Worm (Caenorhabditis elegans) whole organism, L1 larva: Measurements from ENCODE around the gene sup-36.
A peak's percentile ranks its signal among the peaks of the same experiment; 100 is the strongest.

ENCODE experiments used
- C16A3.4 ChIP-seq: fragments of 150-350 bp; optimal IDR thresholded peaks from 2 replicates; lab custom pipeline; 2014; ENCODE audit warnings: missing biosample characterization, missing genetic modification characterization
- F16B12.6 ChIP-seq: fragments of 150-350 bp; optimal IDR thresholded peaks from 2 replicates; lab custom pipeline; 2014; ENCODE audit warnings: missing biosample characterization, missing genetic modification characterization
- Y116A8C.19 ChIP-seq: sonication (generic microtip); optimal IDR thresholded peaks from 2 replicates; lab custom pipeline; 2016; ENCODE audit warnings: missing compliant biosample characterization, missing genetic modification characterization, borderline replicate concordance
- alr-1 ChIP-seq: fragments of 200-800 bp; sonication (Bioruptor generic); optimal IDR thresholded peaks from 2 replicates; lab custom pipeline; 2018; ENCODE audit warnings: borderline replicate concordance, mild to moderate bottlenecking, missing genetic modification characterization, missing compliant biosample characterization
- aly-2 ChIP-seq: fragments of 150-350 bp; optimal IDR thresholded peaks from 2 replicates; lab custom pipeline; 2014; ENCODE audit warnings: missing biosample characterization, missing genetic modification characterization
- ceh-63 ChIP-seq: fragments of 200-800 bp; sonication (Bioruptor generic); optimal IDR thresholded peaks from 2 replicates; lab custom pipeline; 2018; ENCODE audit warnings: mild to moderate bottlenecking, missing genetic modification characterization, missing compliant biosample characterization
- ceh-8 ChIP-seq: fragments of 200-800 bp; sonication (Bioruptor generic); optimal IDR thresholded peaks from 2 replicates; lab custom pipeline; 2018; ENCODE audit warnings: mild to moderate bottlenecking, missing genetic modification characterization, moderate library complexity, missing compliant biosample characterization
- ceh-88 ChIP-seq: fragments of 200-800 bp; sonication (Bioruptor generic); IDR thresholded peaks from 2 replicates; pipeline ENCODE4 v1.3.6; 2022; ENCODE audit warnings: missing genetic modification characterization, missing compliant biosample characterization
- ceh-90 ChIP-seq: sonication (generic microtip); optimal IDR thresholded peaks from 2 replicates; lab custom pipeline; 2016; ENCODE audit warnings: missing genetic modification characterization, missing compliant biosample characterization
- dpl-1 ChIP-seq, 3 experiments: fragments of 150-350 bp in 2 of 3; sonication (generic microtip) in 1 of 3; optimal IDR thresholded peaks; 2 replicates each; lab custom pipeline; 2014 to 2017; ENCODE audit warnings: missing biosample characterization in 3 of 3, missing genetic modification characterization in 3 of 3, missing genetic modification reagents in 3 of 3
- efl-1 ChIP-seq, 4 experiments: fragments of 150-350 bp; optimal IDR thresholded peaks in 3 of 4; peaks in 1 of 4; 1 replicate in 1 of 4; 2 replicates in 3 of 4; lab custom pipeline; 2014; ENCODE audit warnings: missing biosample characterization in 2 of 4, missing genetic modification characterization in 2 of 4, missing genetic modification reagents in 2 of 4
- egl-13 ChIP-seq: sonication (generic microtip); optimal IDR thresholded peaks from 2 replicates; lab custom pipeline; 2016; ENCODE audit warnings: missing genotype, missing genetic modification reagents, missing genetic modification characterization, missing compliant biosample characterization
- egl-27 ChIP-seq, 2 experiments: fragments of 150-350 bp in 1 of 2; sonication (generic microtip); optimal IDR thresholded peaks; 3 replicates each; lab custom pipeline; 2017 to 2018; ENCODE audit warnings: missing biosample characterization in 2 of 2, missing genetic modification characterization in 2 of 2, missing genetic modification reagents in 2 of 2
- elt-2 ChIP-seq: sonication (generic microtip); optimal IDR thresholded peaks from 2 replicates; lab custom pipeline; 2016; ENCODE audit warnings: missing genetic modification characterization, mild to moderate bottlenecking, inconsistent platforms, missing compliant biosample characterization, missing genetic modification reagents
- elt-3 ChIP-seq, 6 experiments: fragments of 150-350 bp in 1 of 6; sonication (generic microtip); optimal IDR thresholded peaks; 2 replicates each; lab custom pipeline; 2017 to 2018; ENCODE audit warnings: missing biosample characterization in 6 of 6, missing genetic modification characterization in 6 of 6, inconsistent platforms in 1 of 6
- ets-5 ChIP-seq: fragments of 200-800 bp; sonication (Bioruptor generic); IDR thresholded peaks from 2 replicates; pipeline ENCODE4 v1.3.6; 2022; ENCODE audit warnings: missing genetic modification characterization, missing compliant biosample characterization
- fkh-8 ChIP-seq: sonication (generic microtip); optimal IDR thresholded peaks from 2 replicates; lab custom pipeline; 2016; ENCODE audit warnings: mild to moderate bottlenecking, missing genetic modification characterization, missing compliant biosample characterization
- grh-1 ChIP-seq: fragments of 200-800 bp; sonication (Bioruptor generic); IDR thresholded peaks from 2 replicates; pipeline ENCODE4 v1.3.6; 2022; ENCODE audit warnings: missing genetic modification reagents, missing genetic modification characterization, missing compliant biosample characterization
- hlh-17 ChIP-seq: fragments of 200-800 bp; sonication (Bioruptor generic); optimal IDR thresholded peaks from 2 replicates; lab custom pipeline; 2018; ENCODE audit warnings: missing genetic modification characterization, mild to moderate bottlenecking, missing compliant biosample characterization, moderate library complexity, borderline replicate concordance
- hlh-4 ChIP-seq: sonication (generic microtip); optimal IDR thresholded peaks from 2 replicates; lab custom pipeline; 2016; ENCODE audit warnings: mild to moderate bottlenecking, missing genetic modification characterization, missing compliant biosample characterization
- irx-1 ChIP-seq: sonication (generic microtip); optimal IDR thresholded peaks from 2 replicates; lab custom pipeline; 2016; ENCODE audit warnings: missing genetic modification characterization, missing compliant biosample characterization
- jun-1 ChIP-seq: fragments of 150-350 bp; optimal IDR thresholded peaks from 2 replicates; lab custom pipeline; 2014; ENCODE audit warnings: missing biosample characterization, missing genetic modification reagents, missing genetic modification characterization
- lin-15B ChIP-seq: fragments of 150-350 bp; sonication (generic microtip); optimal IDR thresholded peaks from 3 replicates; lab custom pipeline; 2014; ENCODE audit warnings: missing biosample characterization, missing genetic modification characterization
- lin-35 ChIP-seq, 2 experiments: fragments of 150-350 bp; optimal IDR thresholded peaks; 2 replicates each; lab custom pipeline; 2014; ENCODE audit warnings: missing biosample characterization in 2 of 2, missing genetic modification characterization in 2 of 2, missing genetic modification reagents in 2 of 2
- lsy-2 ChIP-seq, 2 experiments: fragments of 150-350 bp; optimal IDR thresholded peaks; 2 replicates each; lab custom pipeline; 2014; ENCODE audit warnings: missing biosample characterization in 2 of 2, missing genetic modification characterization in 2 of 2
- mep-1 ChIP-seq: fragments of 150-350 bp; optimal IDR thresholded peaks from 2 replicates; lab custom pipeline; 2014; ENCODE audit warnings: missing biosample characterization, missing genetic modification characterization
- nhr-19 ChIP-seq: fragments of 200-800 bp; sonication (Bioruptor generic); conservative IDR thresholded peaks from 2 replicates; pipeline ENCODE4 v1.3.6; 2022; ENCODE audit warnings: missing genetic modification characterization, missing compliant biosample characterization
- nhr-20 ChIP-seq: sonication (generic microtip); optimal IDR thresholded peaks from 2 replicates; lab custom pipeline; 2016; ENCODE audit warnings: mild to moderate bottlenecking, missing genetic modification characterization, missing compliant biosample characterization
- nhr-28 ChIP-seq: fragments of 150-350 bp; optimal IDR thresholded peaks from 2 replicates; lab custom pipeline; 2014; ENCODE audit warnings: missing biosample characterization, missing genetic modification characterization
- nhr-47 ChIP-seq: sonication (generic microtip); optimal IDR thresholded peaks from 2 replicates; lab custom pipeline; 2016; ENCODE audit warnings: mild to moderate bottlenecking, missing genetic modification characterization, moderate library complexity, missing compliant biosample characterization
- nhr-71 ChIP-seq: sonication (generic microtip); optimal IDR thresholded peaks from 2 replicates; lab custom pipeline; 2016; ENCODE audit warnings: mild to moderate bottlenecking, missing genetic modification characterization, moderate library complexity, missing compliant biosample characterization
- nhr-90 ChIP-seq: sonication (generic microtip); optimal IDR thresholded peaks from 2 replicates; lab custom pipeline; 2016; ENCODE audit warnings: mild to moderate bottlenecking, missing genetic modification characterization, missing compliant biosample characterization; ENCODE audit not compliant: poor library complexity
- rnt-1 ChIP-seq: sonication (generic microtip); optimal IDR thresholded peaks from 2 replicates; lab custom pipeline; 2016; ENCODE audit warnings: mild to moderate bottlenecking, missing genetic modification characterization, moderate library complexity, missing compliant biosample characterization
- snpc-4 ChIP-seq: fragments of 150-350 bp; optimal IDR thresholded peaks from 2 replicates; lab custom pipeline; 2014; ENCODE audit warnings: missing biosample characterization, missing genetic modification characterization
- sptf-1 ChIP-seq: fragments of 150-350 bp; optimal IDR thresholded peaks from 2 replicates; lab custom pipeline; 2014; ENCODE audit warnings: missing biosample characterization, missing genetic modification characterization
- swsn-7 ChIP-seq: sonication (generic microtip); optimal IDR thresholded peaks from 2 replicates; lab custom pipeline; 2016; ENCODE audit warnings: missing genetic modification characterization, missing compliant biosample characterization
- tbx-2 ChIP-seq: sonication (generic microtip); optimal IDR thresholded peaks from 2 replicates; lab custom pipeline; 2016; ENCODE audit warnings: missing genetic modification characterization, missing compliant biosample characterization
- unc-130 ChIP-seq: fragments of 150-350 bp; optimal IDR thresholded peaks from 2 replicates; lab custom pipeline; 2017; ENCODE audit warnings: missing biosample characterization, missing genetic modification characterization, inconsistent platforms
- unc-30 ChIP-seq: sonication (generic microtip); optimal IDR thresholded peaks from 2 replicates; lab custom pipeline; 2017; ENCODE audit warnings: missing biosample characterization, missing genetic modification characterization
- vab-15 ChIP-seq: sonication (generic microtip); optimal IDR thresholded peaks from 2 replicates; lab custom pipeline; 2017; ENCODE audit warnings: missing genotype, mild to moderate bottlenecking, missing genetic modification characterization, missing compliant biosample characterization
- ztf-11 ChIP-seq, 2 experiments: sonication (generic microtip); optimal IDR thresholded peaks; 2 replicates each; lab custom pipeline; 2016 to 2017; ENCODE audit warnings: missing genetic modification characterization in 2 of 2, missing biosample characterization in 1 of 2, missing compliant biosample characterization in 1 of 2

The sup-36 gene

DNA sequence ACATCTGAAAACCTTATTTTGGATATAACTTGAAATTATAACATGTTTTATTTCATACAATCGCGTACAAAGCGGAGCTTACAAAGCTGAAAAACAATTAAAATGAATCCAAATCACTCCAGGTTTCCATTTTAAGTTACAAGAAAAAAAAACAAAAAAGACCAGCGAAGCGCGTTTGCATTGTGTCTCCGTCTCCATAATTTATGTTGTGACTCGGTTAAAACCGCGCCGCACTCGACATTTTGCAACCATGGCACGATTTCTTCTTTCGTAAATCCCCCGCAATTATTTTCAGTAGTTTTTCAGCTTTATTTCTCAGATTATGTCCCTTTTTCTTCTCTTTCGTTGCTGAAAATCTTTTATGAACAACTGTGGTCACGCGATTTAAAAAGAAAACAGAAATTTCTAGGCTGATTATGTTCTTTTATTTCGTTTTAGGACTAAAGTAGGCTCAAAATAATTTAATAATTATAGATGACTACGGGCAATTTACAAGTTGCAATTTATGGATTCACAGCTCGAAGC is 16.0 kb upstream of the sup-36 start, which contains the start of the genes F38A5.2 and dnj-11 (continued):
- TF ChIP-seq lin-15B (tag; lab: Kevin White, UChicago) (peak; percentile 91), jun-1 (tag; lab: Kevin White, UChicago) (peak; percentile 69), ztf-11 (tag; optimal IDR thresholded peaks at IDR 0.05; lab: Kevin White, UChicago) (peak in 1 of 2 experiments; percentile 48), mep-1 (tag; lab: Kevin White, UChicago) (peak; percentile 88), elt-3 (tag; optimal IDR thresholded peaks at IDR 0.05; lab: Kevin White, UChicago) (peak in 2 of 6 experiments; percentile 64 to 89), nhr-47 (tag; lab: Kevin White, UChicago) (peak; percentile 88), ceh-63 (GFP tag; lab: Kevin White, UChicago) (no peak), tbx-2 (peak; percentile 86), rnt-1 (tag; lab: Kevin White, UChicago) (peak; percentile 90), egl-13 (tag; lab: Kevin White, UChicago) (peak; percentile 56), Y116A8C.19 (tag; lab: Kevin White, UChicago) (no peak), F16B12.6 (tag; lab: Kevin White, UChicago) (peak; percentile 60), aly-2 (tag; lab: Kevin White, UChicago) (peak; percentile 85), nhr-90 (peak; percentile 84), vab-15 (tag; lab: Kevin White, UChicago) (peak; percentile 55), fkh-8 (peak; percentile 81), egl-27 (tag; optimal IDR thresholded peaks at IDR 0.05; lab: Kevin White, UChicago) (no peak), unc-30 (tag; lab: Kevin White, UChicago) (no peak), elt-2 (tag; lab: Kevin White, UChicago) (peak; percentile 37), ets-5 (GFP tag; lab: Robert Waterston, UW) (no peak), snpc-4 (tag; lab: Kevin White, UChicago) (peak; percentile 67), unc-130 (tag; lab: Kevin White, UChicago) (peak; percentile 90), ceh-8 (no peak), hlh-17 (GFP tag; lab: Kevin White, UChicago) (no peak), irx-1 (tag; lab: Kevin White, UChicago) (peak; percentile 75), C16A3.4 (peak; percentile 86), sptf-1 (tag; lab: Kevin White, UChicago) (no peak), nhr-71 (tag; lab: Kevin White, UChicago) (peak; percentile 90), hlh-4 (tag; lab: Kevin White, UChicago) (no peak), nhr-20 (peak; percentile 87), ceh-88 (GFP tag; lab: Robert Waterston, UW) (peak; percentile 52; the same call in 1 of the 2 replicates), nhr-28 (tag; lab: Kevin White, UChicago) (no peak), dpl-1 (GFP tag; optimal IDR thresholded peaks at IDR 0.05; lab: Kevin White, UChicago) (peak; percentile 79 to 86 (median 83)), nhr-19 (GFP tag; lab: Robert Waterston, UW) (peak; percentile 82), lin-35 (GFP tag; optimal IDR thresholded peaks at IDR 0.05; lab: Kevin White, UChicago) (peak; percentile 86 to 91), grh-1 (GFP tag; lab: Robert Waterston, UW) (peak; percentile 74), efl-1 (optimal IDR thresholded peaks at IDR 0.05; lab: Kevin White, UChicago) (peak; percentile 88 to 90), efl-1 (GFP tag; optimal IDR thresholded peaks at IDR 0.05 in 1 of 2; lab: Kevin White, UChicago) (peak; percentile 83 to 98), alr-1 (tag; lab: Kevin White, UChicago) (no peak), ceh-90 (tag; lab: Kevin White, UChicago) (no peak), swsn-7 (tag; lab: Kevin White, UChicago) (peak; percentile 85), lsy-2 (tag; optimal IDR thresholded peaks at IDR 0.05; lab: Kevin White, UChicago) (peak; percentile 87 to 93)
